Worm (Caenorhabditis elegans) whole organism, L4 larva: ENCODE results near the gene K11H3.3.

ENCODE experiments used
- D1046.2 ChIP-seq: fragments of 200-800 bp; sonication (Bioruptor generic); IDR thresholded peaks from 2 replicates; pipeline ENCODE4 v1.3.6; 2022; ENCODE audit warnings: missing genetic modification characterization, missing compliant biosample characterization
- F10B5.3 ChIP-seq: sonication (generic microtip); optimal IDR thresholded peaks from 2 replicates; lab custom pipeline; 2016; ENCODE audit warnings: mild to moderate bottlenecking, missing genetic modification characterization, missing compliant biosample characterization
- F26F4.8 ChIP-seq: fragments of 200-800 bp; sonication (Bioruptor generic); conservative IDR thresholded peaks from 2 replicates; pipeline ENCODE4 v1.3.6; 2022; ENCODE audit warnings: missing genetic modification characterization, missing compliant biosample characterization
- T26A8.4 ChIP-seq: fragments of 200-800 bp; sonication (Bioruptor generic); IDR thresholded peaks from 2 replicates; pipeline ENCODE4 v1.3.6; 2022; ENCODE audit warnings: missing genetic modification characterization, missing compliant biosample characterization
- Y48G9A.11 ChIP-seq: fragments of 200-800 bp; sonication (Bioruptor generic); IDR thresholded peaks from 2 replicates; pipeline ENCODE4 v1.3.6; 2022; ENCODE audit warnings: missing genetic modification reagents, missing genetic modification characterization, missing compliant biosample characterization
- aly-2 ChIP-seq: sonication (generic microtip); optimal IDR thresholded peaks from 2 replicates; lab custom pipeline; 2018; ENCODE audit warnings: missing biosample characterization, missing genetic modification characterization
- ama-1 ChIP-seq: fragments of 150-350 bp; optimal IDR thresholded peaks from 2 replicates; lab custom pipeline; 2014; ENCODE audit warnings: inconsistent platforms, mixed read lengths
- attf-4 ChIP-seq: sonication (generic microtip); optimal IDR thresholded peaks from 3 replicates; lab custom pipeline; 2017; ENCODE audit warnings: missing biosample characterization, missing genetic modification characterization
- ceh-20 ChIP-seq: fragments of 200-800 bp; sonication (Bioruptor generic); IDR thresholded peaks from 2 replicates; pipeline ENCODE4 v1.3.6; 2022; ENCODE audit warnings: missing genetic modification reagents, missing genetic modification characterization, missing compliant biosample characterization
- ceh-62 ChIP-seq: sonication (generic microtip); optimal IDR thresholded peaks from 2 replicates; lab custom pipeline; 2017; ENCODE audit warnings: missing biosample characterization, missing genetic modification characterization
- ces-1 ChIP-seq: fragments of 150-350 bp; sonication (generic microtip); optimal IDR thresholded peaks from 4 replicates; lab custom pipeline; 2014; ENCODE audit warnings: missing biosample characterization, missing genetic modification reagents, missing genetic modification characterization
- cey-2 ChIP-seq: sonication (generic microtip); optimal IDR thresholded peaks from 3 replicates; lab custom pipeline; 2017; ENCODE audit warnings: missing genetic modification characterization, mild to moderate bottlenecking, missing compliant biosample characterization, antibody characterized with exemption, borderline replicate concordance; ENCODE audit not compliant: insufficient read depth
- ctbp-1 ChIP-seq: fragments of 200-800 bp; sonication (Bioruptor generic); IDR thresholded peaks from 2 replicates; pipeline ENCODE4 v1.3.6; 2022; ENCODE audit warnings: missing genetic modification reagents, missing genetic modification characterization, missing compliant biosample characterization
- daf-12 ChIP-seq: fragments of 150-350 bp; optimal IDR thresholded peaks from 2 replicates; lab custom pipeline; 2014; ENCODE audit warnings: missing biosample characterization, missing genetic modification reagents, missing genetic modification characterization
- daf-19 ChIP-seq: fragments of 200-800 bp; sonication (Bioruptor generic); conservative IDR thresholded peaks from 2 replicates; pipeline ENCODE4 v1.3.6; 2022; ENCODE audit warnings: missing genetic modification characterization, missing compliant biosample characterization
- daf-8 ChIP-seq: fragments of 200-800 bp; sonication (Bioruptor generic); IDR thresholded peaks from 2 replicates; pipeline ENCODE4 v1.3.6; 2022; ENCODE audit warnings: missing genetic modification characterization, missing compliant biosample characterization
- dmd-6 ChIP-seq: fragments of 200-800 bp; sonication (Bioruptor generic); IDR thresholded peaks from 2 replicates; pipeline ENCODE4 v1.3.6; 2022; ENCODE audit warnings: missing genetic modification reagents, missing genetic modification characterization, missing compliant biosample characterization
- dmd-8 ChIP-seq: fragments of 200-800 bp; sonication (Bioruptor generic); IDR thresholded peaks from 2 replicates; pipeline ENCODE4 v1.3.6; 2022; ENCODE audit warnings: missing genetic modification characterization, missing compliant biosample characterization
- duxl-1 ChIP-seq: sonication (generic microtip); optimal IDR thresholded peaks from 2 replicates; lab custom pipeline; 2016; ENCODE audit warnings: mild to moderate bottlenecking, missing genetic modification characterization, moderate library complexity, missing compliant biosample characterization; ENCODE audit not compliant: poor library complexity
- dve-1 ChIP-seq: sonication (generic microtip); optimal IDR thresholded peaks from 2 replicates; lab custom pipeline; 2017; ENCODE audit warnings: antibody characterized with exemption, mild to moderate bottlenecking, missing genetic modification characterization, missing compliant biosample characterization; ENCODE audit not compliant: insufficient read depth
- egl-27 ChIP-seq: sonication (generic microtip); optimal IDR thresholded peaks from 3 replicates; lab custom pipeline; 2017; ENCODE audit warnings: missing biosample characterization, missing genetic modification reagents, missing genetic modification characterization
- fos-1 ChIP-seq: fragments of 150-350 bp; optimal IDR thresholded peaks from 2 replicates; lab custom pipeline; 2014; ENCODE audit warnings: missing biosample characterization, missing genetic modification characterization
- gei-8 ChIP-seq: fragments of 200-800 bp; sonication (Bioruptor generic); optimal IDR thresholded peaks from 2 replicates; lab custom pipeline; 2018; ENCODE audit warnings: mild to moderate bottlenecking, missing genetic modification characterization, missing compliant biosample characterization
- hif-1 ChIP-seq, 2 experiments: sonication (generic microtip); optimal IDR thresholded peaks; 2 replicates each; lab custom pipeline; 2016 to 2017; ENCODE audit warnings: missing compliant biosample characterization in 2 of 2, missing genetic modification characterization in 2 of 2, missing genetic modification reagents in 2 of 2, missing genotype in 2 of 2, mild to moderate bottlenecking in 1 of 2
- lin-1 ChIP-seq: fragments of 200-800 bp; sonication (Bioruptor generic); IDR thresholded peaks from 2 replicates; pipeline ENCODE4 v1.3.6; 2022; ENCODE audit warnings: missing genetic modification reagents, missing genetic modification characterization, missing compliant biosample characterization
- lin-13 ChIP-seq: fragments of 150-350 bp; optimal IDR thresholded peaks from 2 replicates; lab custom pipeline; 2014; ENCODE audit warnings: missing biosample characterization, missing genetic modification reagents, missing genetic modification characterization
- lin-15B ChIP-seq: fragments of 150-350 bp; sonication (generic microtip); optimal IDR thresholded peaks from 3 replicates; lab custom pipeline; 2014; ENCODE audit warnings: missing biosample characterization, missing genetic modification characterization
- lin-29 ChIP-seq: fragments of 200-800 bp; sonication (Bioruptor generic); IDR thresholded peaks from 2 replicates; pipeline ENCODE4 v1.3.6; 2022; ENCODE audit warnings: missing genetic modification reagents, missing genetic modification characterization, missing compliant biosample characterization
- madf-5 ChIP-seq, 2 experiments: fragments of 200-800 bp; sonication (Bioruptor generic); IDR thresholded peaks; 2 replicates each; pipeline ENCODE4 v1.3.6; 2022; ENCODE audit warnings: missing compliant biosample characterization in 2 of 2, missing genetic modification characterization in 2 of 2
- madf-9 ChIP-seq: fragments of 200-800 bp; sonication (Bioruptor generic); conservative IDR thresholded peaks from 2 replicates; pipeline ENCODE4 v1.3.6; 2022; ENCODE audit warnings: missing genetic modification reagents, missing genetic modification characterization, missing compliant biosample characterization
- mdt-29 ChIP-seq: fragments of 200-800 bp; sonication (Bioruptor generic); IDR thresholded peaks from 2 replicates; pipeline ENCODE4 v1.3.6; 2022; ENCODE audit warnings: missing genetic modification reagents, missing genetic modification characterization, missing compliant biosample characterization
- mep-1 ChIP-seq: fragments of 150-350 bp; sonication (generic microtip); optimal IDR thresholded peaks from 3 replicates; lab custom pipeline; 2014; ENCODE audit warnings: missing biosample characterization, missing genetic modification characterization
- mxl-2 ChIP-seq: fragments of 200-800 bp; sonication (Bioruptor generic); conservative IDR thresholded peaks from 2 replicates; pipeline ENCODE4 v1.3.6; 2022; ENCODE audit warnings: missing genetic modification reagents, missing genetic modification characterization, missing compliant biosample characterization
- nhr-102 ChIP-seq: sonication (generic microtip); optimal IDR thresholded peaks from 2 replicates; lab custom pipeline; 2016; ENCODE audit warnings: mild to moderate bottlenecking, missing genetic modification characterization, moderate library complexity, missing compliant biosample characterization
- nhr-111 ChIP-seq: fragments of 200-800 bp; sonication (Bioruptor generic); optimal IDR thresholded peaks from 2 replicates; lab custom pipeline; 2018; ENCODE audit warnings: mild to moderate bottlenecking, missing genetic modification characterization, missing compliant biosample characterization
- nhr-25 ChIP-seq: sonication (generic microtip); optimal IDR thresholded peaks from 2 replicates; lab custom pipeline; 2017; ENCODE audit warnings: missing genetic modification characterization, mild to moderate bottlenecking, missing compliant biosample characterization, antibody characterized with exemption, moderate library complexity, borderline replicate concordance; ENCODE audit not compliant: insufficient read depth
- nhr-76 ChIP-seq: fragments of 150-350 bp; optimal IDR thresholded peaks from 2 replicates; lab custom pipeline; 2014; ENCODE audit warnings: missing biosample characterization, missing genetic modification characterization
- pha-4 ChIP-seq, 2 experiments: fragments of 150-350 bp in 1 of 2; fragments of 200-800 bp in 1 of 2; sonication (Bioruptor generic) in 1 of 2; IDR thresholded peaks in 1 of 2; optimal IDR thresholded peaks in 1 of 2; 2 replicates each; pipeline versions ENCODE4 v1.3.6 to Lab custom; 2014 to 2022; ENCODE audit warnings: missing genetic modification characterization in 2 of 2, missing genetic modification reagents in 2 of 2, missing biosample characterization in 1 of 2, missing compliant biosample characterization in 1 of 2
- rbr-2 ChIP-seq: sonication (generic microtip); optimal IDR thresholded peaks from 2 replicates; lab custom pipeline; 2016; ENCODE audit warnings: missing genotype, missing genetic modification characterization, missing compliant biosample characterization
- skn-1 ChIP-seq: fragments of 150-350 bp; optimal IDR thresholded peaks from 2 replicates; lab custom pipeline; 2014; ENCODE audit warnings: missing biosample characterization, missing genetic modification characterization
- spr-1 ChIP-seq: sonication (generic microtip); optimal IDR thresholded peaks from 2 replicates; lab custom pipeline; 2016; ENCODE audit warnings: mild to moderate bottlenecking, missing genetic modification characterization, missing compliant biosample characterization
- spr-3 ChIP-seq: fragments of 200-800 bp; sonication (Bioruptor generic); optimal IDR thresholded peaks from 2 replicates; lab custom pipeline; 2018; ENCODE audit warnings: mild to moderate bottlenecking, missing genetic modification characterization, missing compliant biosample characterization
- unc-130 ChIP-seq: sonication (generic microtip); optimal IDR thresholded peaks from 2 replicates; lab custom pipeline; 2016; ENCODE audit warnings: missing genetic modification reagents, missing genetic modification characterization, missing compliant biosample characterization
- unc-39 ChIP-seq: sonication (generic microtip); optimal IDR thresholded peaks from 2 replicates; lab custom pipeline; 2017; ENCODE audit warnings: missing biosample characterization, missing genetic modification characterization
- vab-7 ChIP-seq: fragments of 200-800 bp; sonication (Bioruptor generic); IDR thresholded peaks from 2 replicates; pipeline ENCODE4 v1.3.6; 2022; ENCODE audit warnings: missing genetic modification reagents, missing genetic modification characterization, missing compliant biosample characterization
- zip-11 ChIP-seq: fragments of 200-800 bp; sonication (Bioruptor generic); IDR thresholded peaks from 2 replicates; pipeline ENCODE4 v1.3.6; 2022; ENCODE audit warnings: missing genetic modification characterization, missing compliant biosample characterization
- zip-2 ChIP-seq: fragments of 150-350 bp; optimal IDR thresholded peaks from 2 replicates; lab custom pipeline; 2014; ENCODE audit warnings: missing biosample characterization, missing genetic modification characterization
- ztf-11 ChIP-seq: fragments of 150-350 bp; optimal IDR thresholded peaks from 2 replicates; lab custom pipeline; 2014; ENCODE audit warnings: missing biosample characterization, missing genetic modification characterization

The K11H3.3 gene

ce11 chrIII:9861470-9862342, 10.1 kb downstream of the K11H3.3 start (continued):
- TF ChIP-seq duxl-1 (tag; lab: Kevin White, UChicago) = peak; percentile 45
- TF ChIP-seq unc-39 (tag; lab: Kevin White, UChicago) = no peak
- peak; percentile 8 for TF ChIP-seq spr-3 (GFP tag; lab: Kevin White, UChicago)
- TF ChIP-seq aly-2 (tag; lab: Kevin White, UChicago) = no peak
- TF ChIP-seq F10B5.3 (tag; lab: Kevin White, UChicago) = no peak
- TF ChIP-seq gei-8 (GFP tag; lab: Kevin White, UChicago) = peak; percentile 78
- peak; percentile 17 for TF ChIP-seq dve-1 (tag; lab: Kevin White, UChicago)
- peak; percentile 68 for TF ChIP-seq mep-1 (tag; lab: Kevin White, UChicago)
- TF ChIP-seq egl-27 (tag; lab: Kevin White, UChicago) = no peak
- TF ChIP-seq skn-1 (tag; lab: Kevin White, UChicago) = no peak
- TF ChIP-seq spr-1 = no peak
- TF ChIP-seq dmd-6 (GFP tag; lab: Robert Waterston, UW) = peak; percentile 71
- TF ChIP-seq rbr-2 (tag; lab: Kevin White, UChicago) = peak; percentile 73
- TF ChIP-seq cey-2 (tag; lab: Kevin White, UChicago) = no peak
- peak; percentile 89 for TF ChIP-seq madf-9 (GFP tag; lab: Robert Waterston, UW)
- peak; percentile 67 for TF ChIP-seq lin-1
- no peak for TF ChIP-seq nhr-76 (tag; lab: Kevin White, UChicago)
- TF ChIP-seq unc-130 (GFP tag; lab: Kevin White, UChicago) = peak; percentile 36
- TF ChIP-seq attf-4 (tag; lab: Kevin White, UChicago) = no peak
- TF ChIP-seq ceh-20 (GFP tag; lab: Robert Waterston, UW) = peak; percentile 81
- no peak for TF ChIP-seq daf-12
- peak; percentile 55 to 71; a peak in 1 of 4 replicates for TF ChIP-seq madf-5 (GFP tag; IDR thresholded peaks at IDR 0.05; lab: Robert Waterston, UW)
- peak; percentile 97 for TF ChIP-seq dmd-8 (GFP tag; lab: Robert Waterston, UW)
- peak; percentile 60 for TF ChIP-seq lin-13 (GFP tag; lab: Kevin White, UChicago)
- TF ChIP-seq pha-4 (GFP tag; IDR thresholded peaks at IDR 0.05; lab: Robert Waterston, UW) = peak; percentile 81; the same call in 1 of the 2 replicates
- no peak for TF ChIP-seq pha-4 (tag; optimal IDR thresholded peaks at IDR 0.05; lab: Kevin White, UChicago)
- no peak for TF ChIP-seq ceh-62
- TF ChIP-seq zip-2 (tag; lab: Kevin White, UChicago) = peak; percentile 5
- TF ChIP-seq fos-1 (tag; lab: Kevin White, UChicago) = no peak
- no peak for TF ChIP-seq daf-8 (GFP tag; lab: Robert Waterston, UW)
- TF ChIP-seq daf-19 (GFP tag; lab: Robert Waterston, UW) = 0 out of 2 replicates have a peak, but pooled peaks have one; percentile 35
- TF ChIP-seq hif-1 (tag; optimal IDR thresholded peaks at IDR 0.05; lab: Kevin White, UChicago) = peak in 1 of 2 experiments; percentile 57
- peak; percentile 76 for TF ChIP-seq mdt-29
- TF ChIP-seq nhr-111 (GFP tag; lab: Kevin White, UChicago) = peak; percentile 48
- TF ChIP-seq nhr-102 (tag; lab: Kevin White, UChicago) = peak; percentile 17
- TF ChIP-seq ama-1 (lab: Kevin White, UChicago) = no peak
- TF ChIP-seq lin-29 = no peak
- TF ChIP-seq D1046.2 = no peak
- no peak for TF ChIP-seq ztf-11 (tag; lab: Kevin White, UChicago)
- TF ChIP-seq mxl-2 (GFP tag; lab: Robert Waterston, UW) = peak; percentile 75; the same call in 1 of the 2 replicates
- peak; percentile 88 for TF ChIP-seq vab-7 (GFP tag; lab: Robert Waterston, UW)
- TF ChIP-seq ctbp-1 (GFP tag; lab: Robert Waterston, UW) = peak; percentile 76
- TF ChIP-seq zip-11 (GFP tag; lab: Robert Waterston, UW) = 0 out of 2 replicates have a peak, but pooled peaks have one; percentile 5
- TF ChIP-seq lin-15B (tag; lab: Kevin White, UChicago) = no peak
- peak; percentile 83 for TF ChIP-seq T26A8.4 (GFP tag; lab: Robert Waterston, UW)
- TF ChIP-seq F26F4.8 (GFP tag; lab: Robert Waterston, UW) = peak; percentile 64; the same call in 1 of the 2 replicates
- no peak for TF ChIP-seq ces-1 (GFP tag; lab: Kevin White, UChicago)
- TF ChIP-seq Y48G9A.11 (GFP tag; lab: Robert Waterston, UW) = peak; percentile 65; the same call in 1 of the 2 replicates
- TF ChIP-seq nhr-25 (tag; lab: Kevin White, UChicago) = no peak
